Worm (Caenorhabditis elegans) whole organism, L2 larva: ENCODE data around the gene E02C12.11.

Source experiments
- F13H6.1 ChIP-seq: sonication (generic microtip); optimal IDR thresholded peaks from 2 replicates; lab custom pipeline; 2016; ENCODE audit warnings: missing genetic modification characterization, missing compliant biosample characterization
- aly-2 ChIP-seq: fragments of 150-350 bp; optimal IDR thresholded peaks from 2 replicates; lab custom pipeline; 2014; ENCODE audit warnings: missing biosample characterization, missing genetic modification characterization
- crh-2 ChIP-seq: sonication (generic microtip); optimal IDR thresholded peaks from 2 replicates; lab custom pipeline; 2017; ENCODE audit warnings: missing biosample characterization, missing genetic modification characterization
- gmeb-1 ChIP-seq: fragments of 150-350 bp; optimal IDR thresholded peaks from 2 replicates; lab custom pipeline; 2014; ENCODE audit warnings: missing biosample characterization, missing genetic modification characterization
- lin-13 ChIP-seq: fragments of 150-350 bp; optimal IDR thresholded peaks from 2 replicates; lab custom pipeline; 2014; ENCODE audit warnings: missing biosample characterization, missing genetic modification reagents, missing genetic modification characterization
- nhr-12 ChIP-seq: fragments of 150-350 bp; optimal IDR thresholded peaks from 2 replicates; lab custom pipeline; 2014; ENCODE audit warnings: missing biosample characterization, missing genetic modification characterization
- nhr-129 ChIP-seq: fragments of 150-350 bp; optimal IDR thresholded peaks from 2 replicates; lab custom pipeline; 2014; ENCODE audit warnings: missing biosample characterization, missing genetic modification characterization
- nhr-25 ChIP-seq: fragments of 150-350 bp; sonication (generic microtip); optimal IDR thresholded peaks from 3 replicates; lab custom pipeline; 2014; ENCODE audit warnings: missing biosample characterization, missing genetic modification characterization
- sma-9 ChIP-seq, 2 experiments: fragments of 150-350 bp in 1 of 2; sonication (generic microtip) in 1 of 2; optimal IDR thresholded peaks; 2 replicates each; lab custom pipeline; 2014 to 2016; ENCODE audit warnings: missing genetic modification characterization in 2 of 2, mild to moderate bottlenecking in 1 of 2, missing biosample characterization in 1 of 2, missing compliant biosample characterization in 1 of 2, missing genetic modification reagents in 1 of 2, moderate library complexity in 1 of 2
- unc-55 ChIP-seq: fragments of 150-350 bp; sonication (generic microtip); optimal IDR thresholded peaks from 3 replicates; lab custom pipeline; 2014; ENCODE audit warnings: missing biosample characterization, missing genetic modification reagents, missing genetic modification characterization
- ztf-11 ChIP-seq: sonication (generic microtip); optimal IDR thresholded peaks from 2 replicates; lab custom pipeline; 2017; ENCODE audit warnings: missing biosample characterization, missing genetic modification characterization

E02C12.11 gene

DNA sequence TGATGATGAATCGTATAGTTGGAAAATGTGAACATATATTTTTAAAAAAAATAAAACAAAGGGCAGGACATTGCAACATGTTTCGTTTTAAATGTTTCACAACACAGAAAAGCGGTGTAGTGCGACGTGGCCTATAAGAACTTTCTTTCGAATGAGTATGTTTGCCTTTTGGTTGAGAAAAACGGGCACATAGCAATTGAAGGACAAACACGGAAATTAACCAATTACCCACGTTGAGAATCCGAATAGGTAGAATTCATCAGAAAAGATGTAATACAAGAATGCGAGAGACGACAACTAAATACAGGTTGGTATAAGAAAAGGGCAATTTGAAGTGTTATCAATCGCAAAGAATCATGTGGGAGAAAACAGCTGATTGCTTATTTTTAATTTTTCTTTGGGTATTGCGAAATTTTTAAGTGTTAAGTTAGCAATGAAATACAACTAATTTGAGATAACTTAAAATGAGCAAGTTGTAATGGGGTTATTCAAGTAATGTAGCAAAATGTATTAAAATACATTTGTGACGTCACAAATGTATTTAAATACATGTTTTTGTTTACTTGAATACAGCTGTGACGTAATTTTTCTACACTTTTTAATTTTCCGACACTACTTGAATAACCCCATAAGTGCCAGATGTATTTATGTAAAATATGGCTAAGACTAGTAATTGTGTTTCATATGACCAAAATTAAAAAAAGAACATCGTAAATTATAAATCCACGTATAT is 46.2 kb downstream of the E02C12.11 start, which contains the start of gene acl-14:
Gene acl-14, minus strand, starts transcription at position 316 of the 733 bp plus-strand sequence.
- peak; percentile 31 for TF ChIP-seq gmeb-1 (tag; lab: Kevin White, UChicago)
- TF ChIP-seq nhr-25 (tag; lab: Kevin White, UChicago), result peak; percentile 59
- TF ChIP-seq sma-9 (GFP tag; optimal IDR thresholded peaks at IDR 0.05; lab: Kevin White, UChicago), result peak; percentile 18
- TF ChIP-seq sma-9 (tag; optimal IDR thresholded peaks at IDR 0.05; lab: Kevin White, UChicago), result no peak
- peak; percentile 8 for TF ChIP-seq unc-55 (GFP tag; lab: Kevin White, UChicago)
- TF ChIP-seq lin-13 (GFP tag; lab: Kevin White, UChicago), result no peak
- TF ChIP-seq ztf-11 (tag; lab: Kevin White, UChicago), result no peak
- TF ChIP-seq, all 48 proteins: peak for 4

DNA sequence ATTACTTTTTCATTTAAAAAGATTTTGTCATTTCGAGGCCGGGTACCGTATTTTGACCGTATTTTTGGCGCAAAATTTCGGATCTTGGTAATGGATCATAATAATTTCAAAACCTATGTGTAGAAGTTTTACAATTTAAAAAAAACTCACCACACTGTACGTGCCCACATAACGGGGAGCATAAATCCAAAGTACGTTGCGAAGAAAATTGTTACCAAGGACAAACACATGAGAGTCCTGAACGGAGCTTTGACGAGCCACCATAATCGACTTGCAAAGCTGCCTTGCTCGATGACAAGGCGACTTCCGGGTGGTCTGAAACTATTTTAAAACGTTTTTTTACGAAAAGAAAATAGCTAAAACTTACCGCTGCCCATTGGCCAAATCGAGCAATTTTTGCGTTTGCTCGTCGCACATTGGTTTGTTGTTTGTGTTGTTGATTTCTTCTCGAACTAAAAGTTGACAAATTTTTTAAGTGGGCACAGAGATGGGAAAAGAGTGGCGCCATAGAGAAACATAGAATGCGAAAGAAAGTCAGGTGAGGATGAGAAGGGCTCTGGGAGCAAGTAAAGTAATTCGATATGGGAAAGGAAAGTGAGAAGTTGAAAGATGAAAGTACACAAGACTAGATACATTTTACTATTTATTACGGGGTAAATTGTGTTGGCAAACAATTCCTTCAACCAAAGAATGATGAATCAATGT is 46.9 kb downstream of the E02C12.11 start:
- peak; percentile 48 for TF ChIP-seq F13H6.1
- TF ChIP-seq nhr-25 (tag; lab: Kevin White, UChicago), result no peak
- TF ChIP-seq crh-2, result no peak
- no peak for TF ChIP-seq aly-2
- no peak for TF ChIP-seq nhr-12 (tag; lab: Kevin White, UChicago)
- peak; percentile 7 for TF ChIP-seq nhr-129
- TF ChIP-seq, all 48 proteins: peak for 2
